Worm (Caenorhabditis elegans) whole organism, L2 larva: Measurements from ENCODE around the gene dnc-2.

Source experiments
- ama-1 ChIP-seq: fragments of 150-350 bp; optimal IDR thresholded peaks from 2 replicates; lab custom pipeline; 2018; ENCODE audit warnings: inconsistent platforms
- ceh-82 ChIP-seq: fragments of 150-350 bp; optimal IDR thresholded peaks from 2 replicates; lab custom pipeline; 2014; ENCODE audit warnings: missing biosample characterization, missing genetic modification characterization
- fos-1 ChIP-seq: fragments of 150-350 bp; optimal IDR thresholded peaks from 2 replicates; lab custom pipeline; 2014; ENCODE audit warnings: missing biosample characterization, missing genetic modification characterization
- snpc-4 ChIP-seq: fragments of 150-350 bp; optimal IDR thresholded peaks from 2 replicates; lab custom pipeline; 2014; ENCODE audit warnings: missing biosample characterization, missing genetic modification characterization

DNA sequence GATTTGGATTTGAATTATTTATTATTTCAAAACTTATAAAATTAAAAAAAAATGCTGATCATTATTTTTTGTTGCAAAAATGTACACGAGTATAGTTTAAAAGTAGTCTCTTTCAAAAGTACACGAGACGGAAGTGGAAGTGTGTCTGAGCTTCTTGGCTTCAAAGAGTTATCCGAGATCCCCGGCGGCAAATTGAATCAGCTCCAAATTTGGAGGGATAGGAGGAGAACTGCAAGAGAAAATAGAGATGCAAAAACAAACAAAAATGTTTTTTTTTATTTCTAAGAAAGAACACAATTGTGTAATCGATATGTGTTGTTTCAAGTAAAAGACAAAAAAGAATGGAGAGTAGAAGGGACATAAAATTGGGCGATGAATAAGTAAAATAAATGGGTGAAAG is 23.0 kb downstream of the dnc-2 start:
- TF ChIP-seq ama-1 (lab: Kevin White, UChicago) (no peak), fos-1 (tag; lab: Kevin White, UChicago) (no peak), ceh-82 (tag; lab: Kevin White, UChicago) (no peak), snpc-4 (tag; lab: Kevin White, UChicago) (no peak)
